Worm (Caenorhabditis elegans) whole organism, L1 larva: ENCODE measurements around the gene gst-13.

Experiments
- C04F5.9 ChIP-seq: sonication (generic microtip); optimal IDR thresholded peaks from 2 replicates; lab custom pipeline; 2016; ENCODE audit warnings: missing genetic modification characterization, missing compliant biosample characterization
- C16A3.4 ChIP-seq: fragments of 150-350 bp; optimal IDR thresholded peaks from 2 replicates; lab custom pipeline; 2014; ENCODE audit warnings: missing biosample characterization, missing genetic modification characterization
- F16B12.6 ChIP-seq: fragments of 150-350 bp; optimal IDR thresholded peaks from 2 replicates; lab custom pipeline; 2014; ENCODE audit warnings: missing biosample characterization, missing genetic modification characterization
- aha-1 ChIP-seq: fragments of 150-350 bp; optimal IDR thresholded peaks from 2 replicates; lab custom pipeline; 2014; ENCODE audit warnings: missing biosample characterization, missing genetic modification characterization
- alr-1 ChIP-seq: fragments of 200-800 bp; sonication (Bioruptor generic); optimal IDR thresholded peaks from 2 replicates; lab custom pipeline; 2018; ENCODE audit warnings: borderline replicate concordance, mild to moderate bottlenecking, missing genetic modification characterization, missing compliant biosample characterization
- ama-1 ChIP-seq: fragments of 150-350 bp; optimal IDR thresholded peaks from 2 replicates; lab custom pipeline; 2014
- dsc-1 ChIP-seq: sonication (generic microtip); optimal IDR thresholded peaks from 2 replicates; lab custom pipeline; 2016; ENCODE audit warnings: mild to moderate bottlenecking, missing genetic modification characterization, missing compliant biosample characterization
- efl-3 ChIP-seq: fragments of 200-800 bp; sonication (Bioruptor generic); optimal IDR thresholded peaks from 2 replicates; lab custom pipeline; 2018; ENCODE audit warnings: mild to moderate bottlenecking, missing genetic modification characterization, missing compliant biosample characterization
- egl-13 ChIP-seq: sonication (generic microtip); optimal IDR thresholded peaks from 2 replicates; lab custom pipeline; 2016; ENCODE audit warnings: missing genotype, missing genetic modification reagents, missing genetic modification characterization, missing compliant biosample characterization
- elt-3 ChIP-seq, 6 experiments: fragments of 150-350 bp in 1 of 6; sonication (generic microtip); optimal IDR thresholded peaks; 2 replicates each; lab custom pipeline; 2017 to 2018; ENCODE audit warnings: missing biosample characterization in 6 of 6, missing genetic modification characterization in 6 of 6, inconsistent platforms in 1 of 6
- fkh-10 ChIP-seq: sonication (generic microtip); optimal IDR thresholded peaks from 2 replicates; lab custom pipeline; 2017; ENCODE audit warnings: missing biosample characterization, missing genetic modification reagents, missing genetic modification characterization
- hpl-2 ChIP-seq: fragments of 150-350 bp; optimal IDR thresholded peaks from 2 replicates; lab custom pipeline; 2014; ENCODE audit warnings: missing biosample characterization, missing genetic modification reagents, missing genetic modification characterization
- irx-1 ChIP-seq: sonication (generic microtip); optimal IDR thresholded peaks from 2 replicates; lab custom pipeline; 2016; ENCODE audit warnings: missing genetic modification characterization, missing compliant biosample characterization
- isw-1 ChIP-seq: fragments of 200-800 bp; sonication (Bioruptor generic); IDR thresholded peaks from 2 replicates; pipeline ENCODE4 v1.3.6; 2022; ENCODE audit warnings: missing genetic modification characterization, missing compliant biosample characterization
- lin-13 ChIP-seq: fragments of 150-350 bp; optimal IDR thresholded peaks from 2 replicates; lab custom pipeline; 2014; ENCODE audit warnings: missing biosample characterization, missing genetic modification reagents, missing genetic modification characterization
- lin-14 ChIP-seq: fragments of 200-800 bp; sonication (Bioruptor generic); optimal IDR thresholded peaks from 2 replicates; lab custom pipeline; 2018; ENCODE audit warnings: mild to moderate bottlenecking, missing genetic modification characterization, moderate library complexity, missing compliant biosample characterization
- lin-35 ChIP-seq, 2 experiments: fragments of 150-350 bp; optimal IDR thresholded peaks; 2 replicates each; lab custom pipeline; 2014; ENCODE audit warnings: missing biosample characterization in 2 of 2, missing genetic modification characterization in 2 of 2, missing genetic modification reagents in 2 of 2
- lin-39 ChIP-seq: fragments of 150-350 bp; optimal IDR thresholded peaks from 2 replicates; lab custom pipeline; 2014; ENCODE audit warnings: missing biosample characterization, missing genetic modification reagents, missing genetic modification characterization
- lir-3 ChIP-seq: sonication (generic microtip); optimal IDR thresholded peaks from 2 replicates; lab custom pipeline; 2016; ENCODE audit warnings: mild to moderate bottlenecking, missing genetic modification characterization, moderate library complexity, missing compliant biosample characterization; ENCODE audit not compliant: poor library complexity
- mep-1 ChIP-seq: fragments of 150-350 bp; optimal IDR thresholded peaks from 2 replicates; lab custom pipeline; 2014; ENCODE audit warnings: missing biosample characterization, missing genetic modification characterization
- nhr-11 ChIP-seq: fragments of 150-350 bp; optimal IDR thresholded peaks from 2 replicates; lab custom pipeline; 2014; ENCODE audit warnings: missing biosample characterization, missing genetic modification characterization
- nhr-19 ChIP-seq: fragments of 200-800 bp; sonication (Bioruptor generic); conservative IDR thresholded peaks from 2 replicates; pipeline ENCODE4 v1.3.6; 2022; ENCODE audit warnings: missing genetic modification characterization, missing compliant biosample characterization
- nhr-20 ChIP-seq: sonication (generic microtip); optimal IDR thresholded peaks from 2 replicates; lab custom pipeline; 2016; ENCODE audit warnings: mild to moderate bottlenecking, missing genetic modification characterization, missing compliant biosample characterization
- nhr-71 ChIP-seq: sonication (generic microtip); optimal IDR thresholded peaks from 2 replicates; lab custom pipeline; 2016; ENCODE audit warnings: mild to moderate bottlenecking, missing genetic modification characterization, moderate library complexity, missing compliant biosample characterization
- nhr-76 ChIP-seq: sonication (generic microtip); optimal IDR thresholded peaks from 2 replicates; lab custom pipeline; 2017; ENCODE audit warnings: missing biosample characterization, missing genetic modification characterization
- nhr-90 ChIP-seq: sonication (generic microtip); optimal IDR thresholded peaks from 2 replicates; lab custom pipeline; 2016; ENCODE audit warnings: mild to moderate bottlenecking, missing genetic modification characterization, missing compliant biosample characterization; ENCODE audit not compliant: poor library complexity
- pag-3 ChIP-seq: sonication (generic microtip); optimal IDR thresholded peaks from 2 replicates; lab custom pipeline; 2017; ENCODE audit warnings: missing genetic modification characterization, mild to moderate bottlenecking, missing compliant biosample characterization, antibody characterized with exemption, borderline replicate concordance; ENCODE audit not compliant: insufficient read depth
- pax-3 ChIP-seq: fragments of 200-800 bp; sonication (Bioruptor generic); optimal IDR thresholded peaks from 2 replicates; lab custom pipeline; 2018; ENCODE audit warnings: mild to moderate bottlenecking, missing genetic modification characterization, moderate library complexity, missing compliant biosample characterization
- pqm-1 ChIP-seq: sonication (generic microtip); optimal IDR thresholded peaks from 3 replicates; lab custom pipeline; 2017; ENCODE audit warnings: missing biosample characterization, missing genetic modification characterization
- skn-1 ChIP-seq: fragments of 150-350 bp; optimal IDR thresholded peaks from 2 replicates; lab custom pipeline; 2014; ENCODE audit warnings: missing biosample characterization, missing genetic modification characterization
- sptf-1 ChIP-seq: fragments of 150-350 bp; optimal IDR thresholded peaks from 2 replicates; lab custom pipeline; 2014; ENCODE audit warnings: missing biosample characterization, missing genetic modification characterization
- tlp-1 ChIP-seq: fragments of 150-350 bp; optimal IDR thresholded peaks from 2 replicates; lab custom pipeline; 2014; ENCODE audit warnings: missing biosample characterization, missing genetic modification characterization
- unc-62 ChIP-seq: fragments of 150-350 bp; optimal IDR thresholded peaks from 2 replicates; lab custom pipeline; 2014; ENCODE audit warnings: missing biosample characterization, missing genetic modification reagents, missing genetic modification characterization
- vab-15 ChIP-seq: sonication (generic microtip); optimal IDR thresholded peaks from 2 replicates; lab custom pipeline; 2017; ENCODE audit warnings: missing genotype, mild to moderate bottlenecking, missing genetic modification characterization, missing compliant biosample characterization
- xbp-1 ChIP-seq: sonication (generic microtip); optimal IDR thresholded peaks from 2 replicates; lab custom pipeline; 2016; ENCODE audit warnings: missing genetic modification characterization, missing compliant biosample characterization
- zag-1 ChIP-seq: fragments of 150-350 bp; optimal IDR thresholded peaks from 2 replicates; lab custom pipeline; 2014; ENCODE audit warnings: missing biosample characterization, missing genetic modification characterization
- zip-4 ChIP-seq: fragments of 200-800 bp; sonication (Bioruptor generic); optimal IDR thresholded peaks from 2 replicates; lab custom pipeline; 2018; ENCODE audit warnings: mild to moderate bottlenecking, missing genetic modification characterization, moderate library complexity, missing compliant biosample characterization

Gene gst-13

ce11 chrII:9264689-9265278 is 33.5 kb downstream of the gst-13 start (continued):
- TF ChIP-seq lin-35 (GFP tag; optimal IDR thresholded peaks at IDR 0.05; lab: Kevin White, UChicago) (peak in 1 of 2 experiments; percentile 21), aha-1 (tag; lab: Kevin White, UChicago) (no peak), xbp-1 (tag; lab: Kevin White, UChicago) (no peak), efl-3 (GFP tag; lab: Kevin White, UChicago) (no peak)

ce11 chrII:9265705-9266104 is 34.4 kb downstream of the gst-13 start:
- TF ChIP-seq nhr-71 (tag; lab: Kevin White, UChicago) (peak; percentile 10), lin-39 (tag; lab: Kevin White, UChicago) (no peak), alr-1 (tag; lab: Kevin White, UChicago) (no peak), tlp-1 (tag; lab: Kevin White, UChicago) (no peak), lin-14 (GFP tag; lab: Kevin White, UChicago) (peak; percentile 41)

- TF ChIP-seq tlp-1 (tag; lab: Kevin White, UChicago) (no peak), pax-3 (tag; lab: Kevin White, UChicago) (no peak), elt-3 (tag; optimal IDR thresholded peaks at IDR 0.05; lab: Kevin White, UChicago) (no peak), hpl-2 (GFP tag; lab: Kevin White, UChicago) (no peak), unc-62 (GFP tag; lab: Kevin White, UChicago) (no peak), C16A3.4 (tag; lab: Kevin White, UChicago) (no peak), lin-13 (no peak), ama-1 (lab: Kevin White, UChicago) (no peak), pag-3 (tag; lab: Kevin White, UChicago) (no peak), lir-3 (tag; lab: Kevin White, UChicago) (no peak), egl-13 (no peak), C04F5.9 (tag; lab: Kevin White, UChicago) (no peak), nhr-11 (tag; lab: Kevin White, UChicago) (no peak), zag-1 (tag; lab: Kevin White, UChicago) (no peak), pqm-1 (no peak), skn-1 (tag; lab: Kevin White, UChicago) (no peak), nhr-90 (tag; lab: Kevin White, UChicago) (no peak)
Observed at ce11 chrII:9266252-9266651, 35.0 kb downstream of the gst-13 start.

- TF ChIP-seq unc-62 (GFP tag; lab: Kevin White, UChicago) (no peak), isw-1 (GFP tag; lab: Robert Waterston, UW) (no peak), nhr-20 (tag; lab: Kevin White, UChicago) (no peak), irx-1 (tag; lab: Kevin White, UChicago) (no peak)
Observed at ce11 chrII:9266755-9267154, 35.5 kb downstream of the gst-13 start, which contains the start of gene C01G6.2. C01G6.2 (plus strand) TSS chrII:9267055.

- TF ChIP-seq unc-62 (GFP tag; lab: Kevin White, UChicago) = no peak
- no peak for TF ChIP-seq xbp-1 (tag; lab: Kevin White, UChicago)
- TF ChIP-seq zip-4 (GFP tag; lab: Kevin White, UChicago) = no peak
- no peak for TF ChIP-seq pax-3 (tag; lab: Kevin White, UChicago)
- TF ChIP-seq nhr-19 (GFP tag; lab: Robert Waterston, UW) = no peak
Observed at ce11 chrII:9268983-9269382, 37.7 kb downstream of the gst-13 start.

ce11 chrII:9269588-9269987 is 38.3 kb downstream of the gst-13 start, which contains the start of gene C01G6.3:
C01G6.3 (plus strand) TSS chrII:9269888.
- TF ChIP-seq sptf-1 (no peak), dsc-1 (tag; lab: Kevin White, UChicago) (no peak), mep-1 (tag; lab: Kevin White, UChicago) (no peak), nhr-71 (tag; lab: Kevin White, UChicago) (no peak), fkh-10 (GFP tag; lab: Kevin White, UChicago) (no peak), F16B12.6 (tag; lab: Kevin White, UChicago) (no peak), zag-1 (tag; lab: Kevin White, UChicago) (no peak), nhr-76 (no peak), vab-15 (no peak), irx-1 (tag; lab: Kevin White, UChicago) (no peak)
- TF ChIP-seq, all 84 proteins: peak for 0
